Worm (Caenorhabditis elegans): ENCODE results near the gene srx-77.

DNA sequence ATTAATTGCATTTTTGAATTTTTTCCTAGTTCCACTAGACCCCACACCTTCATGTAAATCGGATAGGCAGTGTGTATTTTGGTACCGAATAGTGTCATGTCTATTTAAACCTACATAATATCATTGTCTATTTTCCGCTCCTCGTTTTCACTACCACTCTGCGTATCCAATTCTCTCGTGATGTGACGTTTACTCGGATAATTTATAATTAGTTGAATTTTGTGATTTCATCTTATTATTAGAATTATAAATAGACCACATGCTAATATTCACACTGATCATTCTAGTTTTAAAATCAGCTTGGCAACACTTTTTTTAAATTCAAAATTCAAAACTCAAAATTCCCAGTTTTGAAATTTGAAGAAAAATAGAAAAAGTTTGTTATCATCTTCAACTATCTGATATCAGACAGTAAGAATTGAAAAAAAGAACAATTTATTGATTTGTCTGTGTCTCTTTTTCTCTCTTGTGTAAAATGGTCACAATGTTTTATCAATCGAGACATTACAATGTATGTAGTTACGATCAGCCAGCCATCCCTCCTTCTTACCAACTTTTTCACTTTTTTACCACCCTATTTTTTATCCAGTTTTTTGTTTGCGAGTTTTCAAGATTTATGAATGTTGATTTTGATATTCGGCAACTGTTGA, 27.9 kb downstream of the srx-77 start:
- TF ChIP-seq jun-1 (tag; optimal IDR thresholded peaks at IDR 0.05) (no peak), elt-3 (tag; optimal IDR thresholded peaks at IDR 0.05) (no peak), zag-1 (tag; optimal IDR thresholded peaks at IDR 0.05) (no peak), nhr-77 (tag; optimal IDR thresholded peaks at IDR 0.05) (no peak), ztf-4 (tag; optimal IDR thresholded peaks at IDR 0.05) (no peak), pha-4 (tag; optimal IDR thresholded peaks at IDR 0.05) (peak; percentile 14), unc-62 (GFP tag; optimal IDR thresholded peaks at IDR 0.05) (no peak), ZK546.5 (tag; optimal IDR thresholded peaks at IDR 0.05) (no peak), lin-39 (tag; optimal IDR thresholded peaks at IDR 0.05) (no peak), R02D3.7 (tag; optimal IDR thresholded peaks at IDR 0.05) (no peak), aly-2 (tag; optimal IDR thresholded peaks at IDR 0.05) (no peak), pqm-1 (tag; optimal IDR thresholded peaks at IDR 0.05) (no peak), mdl-1 (tag; optimal IDR thresholded peaks at IDR 0.05) (no peak)

All from whole organism, L3 larva.